Fruit fly (Drosophila melanogaster) Kc167 (cell line): ENCODE measurements around the gene CG14014.

ENCODE experiments used
- Myc ChIP-seq: fragments of >200 bp; optimal IDR thresholded peaks from 2 replicates; lab custom pipeline; 2017; ENCODE audit warnings: missing external identifiers
- Sin3A ChIP-seq: fragments of >200 bp; optimal IDR thresholded peaks from 2 replicates; lab custom pipeline; 2018; ENCODE audit warnings: missing external identifiers
- h ChIP-seq: fragments of >200 bp; optimal IDR thresholded peaks from 3 replicates; lab custom pipeline; 2018; ENCODE audit warnings: missing external identifiers
- insv ChIP-seq: fragments of >200 bp; optimal IDR thresholded peaks from 3 replicates; lab custom pipeline; 2018; ENCODE audit warnings: missing external identifiers
- psq ChIP-seq: fragments of >200 bp; optimal IDR thresholded peaks from 2 replicates; lab custom pipeline; 2017; ENCODE audit warnings: missing external identifiers
- ttk ChIP-seq: sonication (Bioruptor generic); optimal IDR thresholded peaks from 2 replicates; lab custom pipeline; 2017; ENCODE audit warnings: missing external identifiers

The CG14014 gene

DNA sequence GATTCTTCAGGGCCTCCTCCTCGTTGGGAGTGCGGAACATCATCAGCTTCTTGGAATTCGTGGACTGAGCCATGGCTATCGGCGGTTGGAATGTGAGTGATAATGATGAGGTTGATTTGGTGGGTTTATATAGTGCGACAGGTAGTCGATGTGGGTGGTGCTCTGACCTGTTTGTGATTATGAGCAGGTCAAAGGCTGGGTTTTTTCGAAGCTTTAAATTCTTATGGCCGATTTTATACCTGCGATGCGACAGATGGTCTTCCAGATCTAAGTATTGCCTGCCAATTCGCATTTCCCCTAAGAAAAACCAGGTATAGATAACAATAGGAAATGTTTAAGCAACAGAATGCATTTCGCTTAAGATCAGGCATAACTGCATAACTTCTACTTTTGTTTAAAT is at the start of gene CG14014:
CG14014 (minus strand) TSS at position 101 of the 400 bp plus-strand sequence.
- no peak for TF ChIP-seq Sin3A (lab: Kevin White, UChicago)
- TF ChIP-seq ttk (lab: Kevin White, UChicago): no peak
- no peak for TF ChIP-seq insv (lab: Kevin White, UChicago)
- no peak for TF ChIP-seq psq
- TF ChIP-seq Myc (lab: Kevin White, UChicago): no peak

DNA sequence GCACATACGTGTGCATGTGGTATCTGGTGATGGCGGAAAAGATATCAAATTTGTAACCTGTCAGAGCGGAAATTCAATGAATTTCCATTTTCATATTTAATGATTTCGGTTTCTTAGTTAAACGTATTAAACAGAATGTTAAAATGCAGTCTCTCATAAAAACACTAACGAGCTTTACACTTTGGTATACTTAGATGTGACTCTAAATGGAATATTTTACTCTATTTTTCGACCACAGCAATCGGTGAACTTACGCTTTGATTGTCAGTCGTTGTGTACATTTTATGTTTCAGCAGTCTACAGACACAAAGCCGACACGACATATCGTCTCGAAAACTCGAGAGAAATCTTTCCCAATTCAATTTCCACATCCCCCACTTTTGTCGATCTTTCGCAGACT is 45.9 kb upstream of the CG14014 start, which contains the start of gene CG18266:
CG18266 (plus strand) TSS at position 301 of the 400 bp plus-strand sequence.
- no peak for TF ChIP-seq ttk (lab: Kevin White, UChicago)
- TF ChIP-seq psq: no peak
- no peak for TF ChIP-seq insv (lab: Kevin White, UChicago)
- no peak for TF ChIP-seq Sin3A (lab: Kevin White, UChicago)
- no peak for TF ChIP-seq h (lab: Kevin White, UChicago)
- no peak for TF ChIP-seq Myc (lab: Kevin White, UChicago)

dm6 chr2L:5593839-5594238 is 43.2 kb upstream of the CG14014 start:
- TF ChIP-seq Myc (lab: Kevin White, UChicago): no peak
- TF ChIP-seq psq: no peak
- TF ChIP-seq ttk (lab: Kevin White, UChicago): no peak
- no peak for TF ChIP-seq h (lab: Kevin White, UChicago)
- TF ChIP-seq insv (lab: Kevin White, UChicago): no peak
- TF ChIP-seq Sin3A (lab: Kevin White, UChicago): no peak

DNA sequence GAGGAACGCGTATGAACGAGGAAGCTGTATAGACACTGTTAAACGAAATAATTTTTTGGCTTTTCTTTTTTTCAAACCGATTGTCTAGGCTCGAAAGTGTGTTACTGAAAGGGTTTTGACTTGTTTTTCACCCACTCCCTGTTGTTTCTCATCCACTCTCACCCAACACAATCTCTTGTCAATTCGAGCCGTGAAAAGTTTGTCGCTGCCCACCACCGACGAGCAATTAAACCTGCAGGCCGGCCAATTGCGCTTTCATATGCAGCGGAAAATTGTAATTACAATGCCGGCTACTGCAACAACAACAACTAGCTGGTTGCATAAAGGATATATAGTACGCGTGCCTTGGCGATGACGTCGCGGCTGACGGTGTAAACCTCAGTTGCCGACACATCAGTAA is 37.7 kb upstream of the CG14014 start, which contains the start of gene CG7251:
CG7251 (minus strand) TSS at position 101 of the 400 bp plus-strand sequence.
- TF ChIP-seq psq: no peak
- no peak for TF ChIP-seq h (lab: Kevin White, UChicago)
- TF ChIP-seq ttk (lab: Kevin White, UChicago): no peak
- no peak for TF ChIP-seq insv (lab: Kevin White, UChicago)
- no peak for TF ChIP-seq Myc (lab: Kevin White, UChicago)
- TF ChIP-seq Sin3A (lab: Kevin White, UChicago): no peak

dm6 chr2L:5581016-5581415 is 30.4 kb upstream of the CG14014 start, which contains the start of gene CG14011:
Gene CG14011, minus strand, starts transcription at chr2L:5581116.
- no peak for TF ChIP-seq Myc (lab: Kevin White, UChicago)
- TF ChIP-seq psq: no peak
- TF ChIP-seq Sin3A (lab: Kevin White, UChicago): no peak
- no peak for TF ChIP-seq h (lab: Kevin White, UChicago)
- TF ChIP-seq insv (lab: Kevin White, UChicago): no peak
- no peak for TF ChIP-seq ttk (lab: Kevin White, UChicago)

- TF ChIP-seq psq (no peak), h (lab: Kevin White, UChicago) (no peak), insv (lab: Kevin White, UChicago) (no peak), Myc (lab: Kevin White, UChicago) (no peak)
Measured at dm6 chr2L:5569503-5569902, 18.9 kb upstream of the CG14014 start.

dm6 chr2L:5567103-5567502 is 16.5 kb upstream of the CG14014 start:
- TF ChIP-seq Myc (lab: Kevin White, UChicago) (no peak), h (lab: Kevin White, UChicago) (no peak), insv (lab: Kevin White, UChicago) (no peak), Sin3A (lab: Kevin White, UChicago) (no peak), psq (no peak)

dm6 chr2L:5558809-5559392 is 8.3 kb upstream of the CG14014 start, which contains the start of gene GluRIIB:
Gene GluRIIB, plus strand, starts transcription at chr2L:5559342.
- TF ChIP-seq h (lab: Kevin White, UChicago) (no peak), psq (no peak)

DNA sequence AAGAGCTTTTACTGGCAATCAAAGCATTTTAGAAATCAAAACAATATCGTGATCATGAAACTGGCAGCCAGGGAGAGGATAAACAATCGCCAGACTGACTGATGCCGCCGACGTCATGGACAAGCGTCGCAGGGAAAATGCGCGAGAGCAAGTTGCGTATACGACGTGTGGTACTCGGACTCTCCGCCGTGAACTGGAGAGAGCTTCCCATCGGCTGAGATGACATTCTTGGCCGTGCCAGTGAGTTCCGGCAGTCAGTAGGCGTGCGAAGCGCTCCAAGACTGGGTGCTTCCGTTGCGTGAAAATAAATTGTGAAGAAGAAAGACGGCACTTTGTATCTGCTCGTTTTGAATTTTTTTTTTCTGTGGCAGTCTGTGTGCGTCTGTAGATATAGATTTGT is 4.2 kb upstream of the CG14014 start, which contains the start of gene GluRIIA:
GluRIIA (plus strand) TSS at position 255 of the 400 bp plus-strand sequence.
- TF ChIP-seq insv (lab: Kevin White, UChicago) (no peak), Myc (lab: Kevin White, UChicago) (no peak), ttk (lab: Kevin White, UChicago) (no peak), Sin3A (lab: Kevin White, UChicago) (no peak), h (lab: Kevin White, UChicago) (no peak), psq (no peak)

- no peak for TF ChIP-seq Sin3A (lab: Kevin White, UChicago)
- no peak for TF ChIP-seq h (lab: Kevin White, UChicago)
- TF ChIP-seq Myc (lab: Kevin White, UChicago): no peak
- no peak for TF ChIP-seq insv (lab: Kevin White, UChicago)
- no peak for TF ChIP-seq psq
- no peak for TF ChIP-seq ttk (lab: Kevin White, UChicago)
Measured at dm6 chr2L:5553750-5554149, 3.1 kb upstream of the CG14014 start, which contains the start of the genes CG14013 and CG14017. Gene CG14013, minus strand, starts transcription at chr2L:5553850. Gene CG14017, plus strand, starts transcription at chr2L:5553897.

DNA sequence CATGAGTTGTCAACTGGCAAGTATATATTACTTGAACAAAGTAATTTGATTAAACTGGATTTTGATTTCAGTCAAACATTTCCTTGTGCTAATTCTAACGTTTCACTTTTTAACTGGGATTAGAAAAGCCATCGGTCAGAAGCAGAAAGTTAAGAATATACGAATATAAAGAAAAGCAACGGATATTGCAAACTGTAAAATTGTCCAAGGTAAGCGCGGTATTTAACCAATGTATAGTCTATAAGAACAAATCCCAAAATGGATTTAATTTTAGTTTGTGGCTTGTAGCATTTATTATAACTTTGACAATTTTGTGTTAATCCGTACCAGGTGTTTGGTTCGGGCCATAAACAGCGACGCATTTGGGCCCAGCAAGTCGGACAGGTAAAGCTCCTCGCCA is 903 bp upstream of the CG14014 start, which contains the start of gene CG18269:
CG18269 (plus strand) TSS at position 301 of the 400 bp plus-strand sequence.
- TF ChIP-seq insv (lab: Kevin White, UChicago) (no peak), ttk (lab: Kevin White, UChicago) (no peak), psq (no peak), Myc (lab: Kevin White, UChicago) (no peak), Sin3A (lab: Kevin White, UChicago) (no peak), h (lab: Kevin White, UChicago) (no peak)

dm6 chr2L:5547288-5547777 is 3.3 kb downstream of the CG14014 start:
- TF ChIP-seq Sin3A (lab: Kevin White, UChicago): no peak
- TF ChIP-seq insv (lab: Kevin White, UChicago): no peak
- TF ChIP-seq ttk (lab: Kevin White, UChicago): no peak
- no peak for TF ChIP-seq Myc (lab: Kevin White, UChicago)
- no peak for TF ChIP-seq psq
- no peak for TF ChIP-seq h (lab: Kevin White, UChicago)
